Worm (Caenorhabditis elegans) whole organism, early embryonic: Measurements from ENCODE around the gene gid-7.

ENCODE experiments used
- B0310.2 ChIP-seq: sonication (generic microtip); optimal IDR thresholded peaks from 2 replicates; lab custom pipeline; 2016; ENCODE audit warnings: mild to moderate bottlenecking, missing genetic modification characterization, missing compliant biosample characterization
- aly-1 ChIP-seq: sonication (generic microtip); optimal IDR thresholded peaks from 2 replicates; lab custom pipeline; 2016; ENCODE audit warnings: missing genetic modification characterization, missing compliant biosample characterization
- ama-1 ChIP-seq: fragments of 150-350 bp; optimal IDR thresholded peaks from 2 replicates; lab custom pipeline; 2014
- ceh-13 ChIP-seq: fragments of 200-800 bp; sonication (Bioruptor generic); optimal IDR thresholded peaks from 2 replicates; lab custom pipeline; 2018; ENCODE audit warnings: mild to moderate bottlenecking, missing genetic modification characterization, missing compliant biosample characterization
- ceh-36 ChIP-seq: sonication (generic microtip); optimal IDR thresholded peaks from 2 replicates; lab custom pipeline; 2016; ENCODE audit warnings: missing genetic modification characterization, inconsistent platforms, missing compliant biosample characterization
- ets-7 ChIP-seq: sonication (generic microtip); optimal IDR thresholded peaks from 2 replicates; lab custom pipeline; 2016; ENCODE audit warnings: missing genotype, missing genetic modification characterization, missing compliant biosample characterization
- flt-1 ChIP-seq: fragments of 200-800 bp; sonication (Bioruptor generic); IDR thresholded peaks from 2 replicates; pipeline ENCODE4 v1.3.6; 2022; ENCODE audit warnings: missing genetic modification characterization, missing compliant biosample characterization
- hnd-1 ChIP-seq: sonication (generic microtip); optimal IDR thresholded peaks from 2 replicates; lab custom pipeline; 2016; ENCODE audit warnings: missing genetic modification characterization, missing compliant biosample characterization
- scrt-1 ChIP-seq: fragments of 200-800 bp; sonication (Bioruptor generic); IDR thresholded peaks from 2 replicates; pipeline ENCODE4 v1.3.6; 2022; ENCODE audit warnings: missing genetic modification characterization, missing compliant biosample characterization
- sea-1 ChIP-seq: fragments of 200-800 bp; sonication (Bioruptor generic); conservative IDR thresholded peaks from 2 replicates; pipeline ENCODE4 v1.3.6; 2022; ENCODE audit warnings: missing genetic modification characterization, missing compliant biosample characterization
- tbx-37 ChIP-seq: fragments of 200-800 bp; sonication (Bioruptor generic); conservative IDR thresholded peaks from 2 replicates; pipeline ENCODE4 v1.3.6; 2022; ENCODE audit warnings: missing genetic modification reagents, missing genetic modification characterization, missing compliant biosample characterization

DNA sequence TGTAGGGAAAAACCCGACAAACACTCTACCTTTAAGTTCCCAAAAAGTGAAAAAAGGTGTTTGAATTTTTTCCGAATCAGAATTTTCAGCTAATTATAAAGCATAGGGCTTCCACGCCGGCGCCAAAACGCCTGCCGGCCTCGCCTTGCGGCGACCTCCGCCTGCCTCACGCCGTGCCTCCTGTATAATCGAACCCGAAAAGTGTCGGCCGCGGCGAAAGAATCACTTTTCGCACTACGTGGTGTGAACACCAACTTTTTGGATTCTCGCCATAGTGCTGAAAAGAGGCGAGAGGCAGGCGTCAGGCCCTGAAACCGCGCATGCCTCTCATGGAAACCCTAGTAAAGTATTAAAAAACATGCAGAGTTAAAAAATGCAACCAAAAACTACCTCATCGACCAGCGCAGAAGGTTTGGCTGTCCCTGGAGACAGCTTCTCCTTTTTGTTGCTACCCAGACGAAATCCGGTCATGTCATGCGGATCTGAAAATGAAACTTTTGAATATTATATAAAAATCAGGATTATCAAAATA, 41.3 kb downstream of the gid-7 start, which contains the start of gene nrsn-1:
- TF ChIP-seq ama-1 (lab: Kevin White, UChicago): no peak
- no peak for TF ChIP-seq hnd-1 (tag; lab: Kevin White, UChicago)
- no peak for TF ChIP-seq sea-1 (GFP tag; lab: Robert Waterston, UW)
- no peak for TF ChIP-seq tbx-37 (GFP tag; lab: Robert Waterston, UW)
- no peak for TF ChIP-seq ceh-36 (tag; lab: Kevin White, UChicago)
- no peak for TF ChIP-seq ets-7
- TF ChIP-seq scrt-1 (GFP tag; lab: Robert Waterston, UW): no peak
- TF ChIP-seq ceh-13 (GFP tag; lab: Kevin White, UChicago): no peak
- no peak for TF ChIP-seq flt-1
- TF ChIP-seq B0310.2 (tag; lab: Kevin White, UChicago): no peak
- TF ChIP-seq aly-1: no peak
